Worm (Caenorhabditis elegans) whole organism, midembryonic: ENCODE data around the gene F55B11.7.

Experiments
- T22C8.4 ChIP-seq: fragments of 200-800 bp; sonication (Bioruptor generic); IDR thresholded peaks from 2 replicates; pipeline ENCODE4 v1.3.6; 2022; ENCODE audit warnings: missing genetic modification characterization, missing compliant biosample characterization
- cog-1 ChIP-seq: sonication (generic microtip); optimal IDR thresholded peaks from 2 replicates; lab custom pipeline; 2016; ENCODE audit warnings: missing genetic modification characterization, missing compliant biosample characterization
- flt-1 ChIP-seq: fragments of 200-800 bp; sonication (Bioruptor generic); IDR thresholded peaks from 2 replicates; pipeline ENCODE4 v1.3.6; 2022; ENCODE audit warnings: missing genetic modification characterization, missing compliant biosample characterization
- klf-2 ChIP-seq: fragments of 200-800 bp; sonication (Bioruptor generic); conservative IDR thresholded peaks from 2 replicates; pipeline ENCODE4 v1.3.6; 2022; ENCODE audit warnings: missing genetic modification reagents, missing genetic modification characterization, missing compliant biosample characterization
- med-1 ChIP-seq: sonication (generic microtip); optimal IDR thresholded peaks from 2 replicates; lab custom pipeline; 2017; ENCODE audit warnings: missing genetic modification characterization, mild to moderate bottlenecking, missing compliant biosample characterization, antibody characterized with exemption, missing genetic modification reagents; ENCODE audit not compliant: insufficient read depth
- ref-1 ChIP-seq: fragments of 200-800 bp; sonication (Bioruptor generic); conservative IDR thresholded peaks from 2 replicates; pipeline ENCODE4 v1.3.6; 2022; ENCODE audit warnings: missing genetic modification reagents, missing genetic modification characterization, missing compliant biosample characterization
- tab-1 ChIP-seq: fragments of 200-800 bp; sonication (Bioruptor generic); IDR thresholded peaks from 2 replicates; pipeline ENCODE4 v1.3.6; 2022; ENCODE audit warnings: missing genetic modification characterization, missing compliant biosample characterization
- ztf-23 ChIP-seq: fragments of 200-800 bp; sonication (Bioruptor generic); IDR thresholded peaks from 2 replicates; pipeline ENCODE4 v1.3.6; 2022; ENCODE audit warnings: missing genetic modification reagents, missing genetic modification characterization, missing compliant biosample characterization
- ztf-29 ChIP-seq: fragments of 200-800 bp; sonication (Bioruptor generic); IDR thresholded peaks from 2 replicates; pipeline ENCODE4 v1.3.6; 2022; ENCODE audit warnings: missing genetic modification reagents, missing genetic modification characterization, missing compliant biosample characterization

DNA sequence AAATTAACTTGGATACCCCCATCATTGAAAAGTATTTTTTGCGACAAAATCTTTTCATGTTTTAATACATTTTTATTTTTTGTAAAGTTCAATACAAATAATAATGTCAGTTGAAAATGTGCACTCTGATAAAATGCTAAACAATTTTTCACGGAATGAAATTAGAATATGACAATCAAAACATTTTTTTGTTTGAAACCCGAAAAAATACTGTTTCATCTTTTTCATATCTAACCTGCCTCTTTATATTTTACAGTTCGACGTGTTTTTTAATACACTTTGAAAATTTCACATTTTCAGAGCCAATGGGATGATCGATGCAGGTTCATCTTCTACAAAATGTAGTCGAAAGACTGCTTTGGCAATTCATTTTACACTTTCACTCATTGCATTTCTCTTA is 28.0 kb downstream of the F55B11.7 start, which contains the start of gene clc-8:
- no peak for TF ChIP-seq ztf-23
- no peak for TF ChIP-seq cog-1
- TF ChIP-seq ztf-29 (GFP tag; lab: Robert Waterston, UW): no peak
- TF ChIP-seq tab-1 (GFP tag; lab: Robert Waterston, UW): no peak
- TF ChIP-seq klf-2 (GFP tag; lab: Robert Waterston, UW): no peak
- no peak for TF ChIP-seq med-1
- TF ChIP-seq T22C8.4 (GFP tag; lab: Robert Waterston, UW): no peak
- TF ChIP-seq ref-1 (GFP tag; lab: Robert Waterston, UW): no peak
- TF ChIP-seq flt-1 (GFP tag; lab: Robert Waterston, UW): no peak
